Worm (Caenorhabditis elegans) whole organism, young adult: ENCODE measurements around the gene kqt-1.

Experiments
- Y79H2A.3 ChIP-seq: fragments of 200-800 bp; sonication (Bioruptor generic); conservative IDR thresholded peaks from 2 replicates; pipeline ENCODE4 v1.3.6; 2022; ENCODE audit warnings: missing genetic modification reagents, missing genetic modification characterization, missing compliant biosample characterization
- ama-1 ChIP-seq, 3 experiments: fragments of 150-350 bp in 1 of 3; sonication (generic microtip) in 2 of 3; optimal IDR thresholded peaks; 2 replicates each; lab custom pipeline; 2014 to 2018; ENCODE audit warnings: missing biosample characterization in 2 of 3, missing genetic modification characterization in 2 of 3, missing genetic modification reagents in 2 of 3
- cebp-2 ChIP-seq: fragments of 200-800 bp; sonication (Bioruptor generic); IDR thresholded peaks from 2 replicates; pipeline ENCODE4 v1.3.6; 2022; ENCODE audit warnings: missing genetic modification characterization, missing compliant biosample characterization
- efl-1 ChIP-seq: fragments of 150-350 bp; optimal IDR thresholded peaks from 2 replicates; lab custom pipeline; 2014; ENCODE audit warnings: missing biosample characterization, missing genetic modification reagents, missing genetic modification characterization
- ets-4 ChIP-seq: fragments of 200-800 bp; sonication (Bioruptor generic); optimal IDR thresholded peaks from 2 replicates; lab custom pipeline; 2018; ENCODE audit warnings: mild to moderate bottlenecking, missing genetic modification characterization, missing compliant biosample characterization
- him-1 ChIP-seq: sonication (generic microtip); optimal IDR thresholded peaks from 2 replicates; lab custom pipeline; 2016; ENCODE audit warnings: missing genotype, missing genetic modification reagents, missing genetic modification characterization, missing compliant biosample characterization
- hrde-1 ChIP-seq: sonication (generic microtip); optimal IDR thresholded peaks from 2 replicates; lab custom pipeline; 2016; ENCODE audit warnings: missing genetic modification characterization, mild to moderate bottlenecking, missing compliant biosample characterization, moderate library complexity, missing genotype, missing genetic modification reagents, borderline replicate concordance
- lag-1 ChIP-seq: fragments of 200-800 bp; sonication (Bioruptor generic); IDR thresholded peaks from 2 replicates; pipeline ENCODE4 v1.3.6; 2022; ENCODE audit warnings: missing genetic modification reagents, missing genetic modification characterization, missing compliant biosample characterization
- lin-40 ChIP-seq: sonication (generic microtip); optimal IDR thresholded peaks from 2 replicates; lab custom pipeline; 2016; ENCODE audit warnings: missing genetic modification characterization, mild to moderate bottlenecking, missing compliant biosample characterization, missing genotype, missing genetic modification reagents
- mcd-1 ChIP-seq: fragments of 200-800 bp; sonication (Bioruptor generic); IDR thresholded peaks from 2 replicates; pipeline ENCODE4 v1.3.6; 2022; ENCODE audit warnings: missing genetic modification reagents, missing genetic modification characterization, missing compliant biosample characterization
- nhr-179 ChIP-seq: sonication (generic microtip); optimal IDR thresholded peaks from 2 replicates; lab custom pipeline; 2016; ENCODE audit warnings: mild to moderate bottlenecking, missing genetic modification characterization, missing compliant biosample characterization
- nhr-90 ChIP-seq: sonication (generic microtip); optimal IDR thresholded peaks from 2 replicates; lab custom pipeline; 2016; ENCODE audit warnings: missing genotype, mild to moderate bottlenecking, missing genetic modification characterization, missing compliant biosample characterization
- unc-130 ChIP-seq: sonication (generic microtip); optimal IDR thresholded peaks from 2 replicates; lab custom pipeline; 2016; ENCODE audit warnings: missing genetic modification reagents, missing genetic modification characterization, missing compliant biosample characterization
- xnd-1 ChIP-seq: sonication (generic microtip); optimal IDR thresholded peaks from 2 replicates; lab custom pipeline; 2016; ENCODE audit warnings: missing genotype, missing genetic modification reagents, missing genetic modification characterization, missing compliant biosample characterization

- TF ChIP-seq ama-1 (optimal IDR thresholded peaks at IDR 0.05; lab: Kevin White, UChicago) (no peak), ama-1 (GFP tag; optimal IDR thresholded peaks at IDR 0.05; lab: Kevin White, UChicago) (no peak), xnd-1 (tag; lab: Kevin White, UChicago) (no peak), efl-1 (GFP tag; lab: Kevin White, UChicago) (no peak), lin-40 (tag; lab: Kevin White, UChicago) (no peak), ets-4 (GFP tag; lab: Kevin White, UChicago) (no peak), nhr-179 (tag; lab: Kevin White, UChicago) (no peak), cebp-2 (no peak), him-1 (tag; lab: Kevin White, UChicago) (no peak), nhr-90 (tag; lab: Kevin White, UChicago) (no peak), lag-1 (no peak), hrde-1 (tag; lab: Kevin White, UChicago) (no peak), Y79H2A.3 (no peak), mcd-1 (GFP tag; lab: Robert Waterston, UW) (no peak), unc-130 (no peak)
Measured at ce11 chrX:6656251-6656650, 37.4 kb downstream of the kqt-1 start.
